Worm (Caenorhabditis elegans): Measurements from ENCODE around the gene srz-42.
A peak's percentile ranks its signal among the peaks of the same experiment; 100 is the strongest.

Gene srz-42

DNA sequence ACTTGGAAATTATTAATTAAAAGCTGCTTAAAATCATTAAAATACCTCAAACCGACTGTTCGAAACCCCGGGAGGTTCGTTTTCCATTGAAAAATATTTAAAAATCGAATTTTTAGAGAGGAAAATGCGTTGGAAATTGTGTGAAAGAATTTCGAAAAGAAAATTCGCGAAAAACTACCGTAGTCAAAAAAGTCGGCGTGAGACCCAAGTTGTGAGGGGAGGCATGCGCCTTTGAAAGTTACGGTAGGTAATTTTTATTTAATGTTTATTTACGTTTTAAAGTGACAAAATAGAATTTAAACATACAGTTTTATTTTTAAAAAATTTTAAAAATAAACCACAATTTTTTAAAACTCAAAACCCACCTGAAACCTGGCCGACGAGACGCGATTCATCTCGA lies 13.6 kb upstream of the srz-42 start:
- TF ChIP-seq lsy-2 (tag; optimal IDR thresholded peaks at IDR 0.05) (peak in 1 of 2 experiments; percentile 57), snpc-1.2 (GFP tag; IDR thresholded peaks at IDR 0.05) (peak; percentile 96), nhr-6 (tag; optimal IDR thresholded peaks at IDR 0.05) (no peak), ceh-44 (GFP tag; IDR thresholded peaks at IDR 0.05) (no peak), lin-38 (GFP tag; IDR thresholded peaks at IDR 0.05) (peak; percentile 27; the same call in 1 of the 2 replicates), F49E8.2 (tag; optimal IDR thresholded peaks at IDR 0.05; ENCODE audit: borderline replicate concordance) (peak; percentile 51)

- TF ChIP-seq nhr-111 (GFP tag; optimal IDR thresholded peaks at IDR 0.05) (no peak), ztf-7 (tag; optimal IDR thresholded peaks at IDR 0.05) (no peak)
Observed at ce11 chrIV:14119327-14119726, 9.9 kb upstream of the srz-42 start.

DNA sequence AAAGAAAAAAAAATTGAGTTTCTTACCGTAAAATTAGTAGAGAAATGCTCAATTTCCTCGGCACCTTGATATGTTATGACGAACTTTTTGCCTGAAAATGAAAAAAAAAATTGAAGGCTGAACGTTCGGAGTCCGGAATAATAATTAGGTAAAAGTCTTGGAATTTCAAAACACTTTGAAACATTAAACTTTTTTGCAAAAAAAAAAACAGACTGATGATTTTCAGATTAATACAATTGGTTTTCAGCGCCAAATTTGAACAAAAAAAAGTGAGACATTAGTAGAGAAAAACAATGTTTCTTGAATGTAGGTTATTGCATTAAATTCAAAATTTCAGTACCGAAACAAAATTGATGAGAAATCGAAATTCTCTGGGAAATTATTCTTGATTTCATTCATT lies 5.2 kb upstream of the srz-42 start, which contains the start of gene nkcc-1:
Gene nkcc-1 (minus strand): TSS at position 101 of the 400 bp plus-strand sequence.
- TF ChIP-seq nhr-11 (tag; optimal IDR thresholded peaks at IDR 0.05): no peak
- TF ChIP-seq nhr-48 (tag; optimal IDR thresholded peaks at IDR 0.05): no peak
- TF ChIP-seq mxl-2 (GFP tag; conservative IDR thresholded peaks at IDR 0.05): no peak
- no peak for TF ChIP-seq ceh-44 (GFP tag; IDR thresholded peaks at IDR 0.05)
- no peak for TF ChIP-seq vab-7 (GFP tag; IDR thresholded peaks at IDR 0.05)
- TF ChIP-seq ztf-7 (tag; optimal IDR thresholded peaks at IDR 0.05): no peak
- TF ChIP-seq ama-1 (optimal IDR thresholded peaks at IDR 0.05): no peak

DNA sequence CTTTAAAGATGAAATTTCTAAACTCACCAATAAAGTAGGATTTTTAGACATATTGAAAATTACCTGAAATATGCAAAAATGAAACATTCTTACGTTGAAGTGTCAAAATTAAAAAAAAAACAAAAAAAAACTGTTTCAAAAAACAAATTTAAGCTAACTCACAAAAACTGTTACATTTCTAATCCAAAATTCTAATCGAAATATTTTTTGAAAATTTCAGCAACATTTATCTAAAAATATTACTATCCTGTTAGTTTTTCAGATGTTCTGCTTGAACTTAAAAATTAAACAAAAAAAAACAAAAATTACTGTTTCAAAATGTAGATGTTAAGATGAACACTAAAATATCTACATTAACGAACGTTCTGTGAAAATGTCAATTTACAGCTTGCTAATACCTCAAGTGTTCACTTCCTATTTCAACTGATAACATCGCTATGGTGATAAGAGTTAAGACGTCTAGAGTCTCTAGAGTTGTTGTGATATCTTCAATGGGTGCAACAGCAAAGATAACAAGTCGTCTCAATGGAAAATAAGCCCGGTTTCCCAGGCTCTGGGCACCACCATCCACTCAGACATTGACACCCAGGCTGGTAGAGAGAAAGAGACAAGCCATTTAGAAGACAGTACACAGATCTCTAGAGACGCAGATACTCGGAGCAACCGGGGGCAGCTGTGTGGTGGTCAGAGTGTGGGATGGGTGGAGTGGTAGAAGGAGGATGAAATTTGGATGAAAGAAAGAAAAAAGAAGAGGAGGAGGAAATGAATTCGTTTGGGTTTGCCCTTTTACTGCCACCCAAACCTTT lies 1.2 kb upstream of the srz-42 start, which contains the start of gene H12I19.115:
Gene H12I19.115 (minus strand): TSS at position 51 of the 806 bp plus-strand sequence.
- TF ChIP-seq nhr-25 (tag; optimal IDR thresholded peaks at IDR 0.05; ENCODE audit: borderline replicate concordance, insufficient read depth) (no peak), pqm-1 (tag; optimal IDR thresholded peaks at IDR 0.05) (peak; percentile 60), daf-16 (GFP tag; optimal IDR thresholded peaks at IDR 0.05) (no peak), daf-16 (tag; optimal IDR thresholded peaks at IDR 0.05) (peak; percentile 53)

DNA sequence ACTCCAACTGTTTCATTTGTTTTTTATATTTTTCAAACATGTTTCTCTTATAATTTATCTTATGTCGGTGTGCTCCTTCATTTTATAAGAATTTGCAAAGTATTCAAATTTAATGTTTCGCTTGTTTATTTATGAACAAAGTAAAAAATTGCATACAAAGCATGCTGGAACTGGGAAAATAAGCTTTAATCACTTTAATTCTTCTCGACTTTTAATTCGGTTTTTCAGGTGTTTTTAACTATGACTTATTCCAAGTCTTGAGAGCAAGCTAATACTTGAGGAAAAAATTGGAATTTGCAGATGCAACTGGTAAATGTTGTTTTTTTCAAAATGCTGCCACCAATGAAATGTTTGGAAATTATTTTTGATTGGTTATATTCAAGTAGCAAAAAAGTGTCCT lies 2.6 kb downstream of the srz-42 start, which contains the start of gene srz-59:
Gene srz-59 (plus strand): TSS at position 301 of the 400 bp plus-strand sequence.
- TF ChIP-seq F10B5.3 (tag; optimal IDR thresholded peaks at IDR 0.05) (no peak), saeg-2 (GFP tag; IDR thresholded peaks at IDR 0.05) (no peak), snpc-4 (tag; optimal IDR thresholded peaks at IDR 0.05) (no peak), nhr-48 (tag; optimal IDR thresholded peaks at IDR 0.05) (no peak), dve-1 (tag; optimal IDR thresholded peaks at IDR 0.05; ENCODE audit: insufficient read depth) (no peak), pha-4 (GFP tag; IDR thresholded peaks at IDR 0.05) (no peak), pha-4 (tag; optimal IDR thresholded peaks at IDR 0.05) (no peak), ZK337.2 (GFP tag; IDR thresholded peaks at IDR 0.05) (no peak), ceh-32 (tag; optimal IDR thresholded peaks at IDR 0.05; ENCODE audit: poor library complexity) (no peak), D1046.2 (GFP tag; IDR thresholded peaks at IDR 0.05) (no peak), dpl-1 (GFP tag; optimal IDR thresholded peaks at IDR 0.05) (no peak), arid-1 (GFP tag; conservative IDR thresholded peaks at IDR 0.05) (no peak)

ce11 chrIV:14133400-14133799 lies 4.2 kb downstream of the srz-42 start:
- TF ChIP-seq aha-1 (tag): peak; percentile 92
- no peak for TF ChIP-seq duxl-1 (tag; optimal IDR thresholded peaks at IDR 0.05; ENCODE audit: poor library complexity)
- no peak for TF ChIP-seq daf-12 (tag; optimal IDR thresholded peaks at IDR 0.05)
